Worm (Caenorhabditis elegans): ENCODE data around the gene ZK354.8.

Gene ZK354.8

ce11 chrIV:5339255-5339654 is 33.3 kb upstream of the ZK354.8 start, which contains the start of gene Y4C6B.2:
TSS of gene Y4C6B.2 (plus strand) at chrIV:5339574.
- TF ChIP-seq elt-3 (tag; optimal IDR thresholded peaks at IDR 0.05) (peak in 1 of 3 experiments; percentile 24), hmg-11 (tag; optimal IDR thresholded peaks at IDR 0.05) (no peak)

ce11 chrIV:5337649-5338048 is 31.7 kb upstream of the ZK354.8 start:
- TF ChIP-seq snpc-4 (tag; optimal IDR thresholded peaks at IDR 0.05): no peak
- no peak for TF ChIP-seq nhr-43 (tag; optimal IDR thresholded peaks at IDR 0.05; ENCODE audit: poor library complexity, severe bottlenecking)
- no peak for TF ChIP-seq nhr-77 (tag; optimal IDR thresholded peaks at IDR 0.05)
- no peak for TF ChIP-seq pha-4 (tag; optimal IDR thresholded peaks at IDR 0.05)
- TF ChIP-seq ceh-9 (tag; optimal IDR thresholded peaks at IDR 0.05): no peak

- TF ChIP-seq zag-1 (tag; optimal IDR thresholded peaks at IDR 0.05) (no peak), ceh-16 (tag; optimal IDR thresholded peaks at IDR 0.05) (no peak), nhr-76 (tag; optimal IDR thresholded peaks at IDR 0.05) (no peak), egl-5 (tag; optimal IDR thresholded peaks at IDR 0.05) (peak; percentile 46), ceh-9 (tag; optimal IDR thresholded peaks at IDR 0.05) (no peak), ama-1 (optimal IDR thresholded peaks at IDR 0.05) (no peak), fkh-10 (GFP tag; optimal IDR thresholded peaks at IDR 0.05) (no peak), jun-1 (tag; optimal IDR thresholded peaks at IDR 0.05) (peak; percentile 23), fkh-2 (tag; optimal IDR thresholded peaks at IDR 0.05) (no peak), nhr-28 (tag; optimal IDR thresholded peaks at IDR 0.05) (no peak), nhr-237 (tag; optimal IDR thresholded peaks at IDR 0.05) (no peak), pqm-1 (tag; optimal IDR thresholded peaks at IDR 0.05) (peak; percentile 52), daf-12 (tag; optimal IDR thresholded peaks at IDR 0.05) (no peak), lin-15B (tag; optimal IDR thresholded peaks at IDR 0.05) (peak; percentile 40), eor-1 (tag; optimal IDR thresholded peaks at IDR 0.05) (no peak), nhr-67 (tag; optimal IDR thresholded peaks at IDR 0.05) (no peak), ztf-4 (tag; optimal IDR thresholded peaks at IDR 0.05) (no peak), snpc-4 (tag; optimal IDR thresholded peaks at IDR 0.05) (peak; percentile 9), elt-3 (tag; optimal IDR thresholded peaks at IDR 0.05) (no peak), nhr-25 (tag; optimal IDR thresholded peaks at IDR 0.05) (peak; percentile 34), unc-62 (GFP tag; optimal IDR thresholded peaks at IDR 0.05) (no peak), lsy-12 (tag; optimal IDR thresholded peaks at IDR 0.05) (peak; percentile 42), ZK546.5 (tag; optimal IDR thresholded peaks at IDR 0.05) (no peak), ceh-82 (tag; optimal IDR thresholded peaks at IDR 0.05) (no peak), mml-1 (tag; optimal IDR thresholded peaks at IDR 0.05) (no peak), elt-2 (tag; optimal IDR thresholded peaks at IDR 0.05) (peak; percentile 10), ztf-11 (tag; optimal IDR thresholded peaks at IDR 0.05) (no peak), tbx-2 (tag; optimal IDR thresholded peaks at IDR 0.05) (no peak), hmg-11 (tag; optimal IDR thresholded peaks at IDR 0.05) (peak; percentile 56), unc-39 (tag; optimal IDR thresholded peaks at IDR 0.05) (no peak), skn-1 (tag; optimal IDR thresholded peaks at IDR 0.05) (peak; percentile 39), nfya-1 (tag; optimal IDR thresholded peaks at IDR 0.05; ENCODE audit: insufficient read depth) (peak; percentile 63), pha-4 (tag; optimal IDR thresholded peaks at IDR 0.05) (peak; percentile 63), nhr-43 (tag; optimal IDR thresholded peaks at IDR 0.05; ENCODE audit: poor library complexity, severe bottlenecking) (peak; percentile 57)
These were observed 28.6 kb upstream of the ZK354.8 start for ce11 chrIV:5334518-5334917.

ce11 chrIV:5333484-5333883 is 27.5 kb upstream of the ZK354.8 start:
- TF ChIP-seq mml-1 (tag; optimal IDR thresholded peaks at IDR 0.05) (no peak), R02D3.7 (tag; optimal IDR thresholded peaks at IDR 0.05) (no peak), daf-12 (tag; optimal IDR thresholded peaks at IDR 0.05) (no peak), elt-1 (tag; optimal IDR thresholded peaks at IDR 0.05) (no peak), mdl-1 (tag; optimal IDR thresholded peaks at IDR 0.05) (no peak), egl-5 (tag; optimal IDR thresholded peaks at IDR 0.05) (no peak), nhr-77 (tag; optimal IDR thresholded peaks at IDR 0.05) (no peak), pqm-1 (tag; optimal IDR thresholded peaks at IDR 0.05) (no peak), hmg-11 (tag; optimal IDR thresholded peaks at IDR 0.05) (no peak), fkh-10 (GFP tag; optimal IDR thresholded peaks at IDR 0.05) (no peak), nhr-67 (tag; optimal IDR thresholded peaks at IDR 0.05) (no peak), ceh-82 (tag; optimal IDR thresholded peaks at IDR 0.05) (no peak)
